Worm (Caenorhabditis elegans): ENCODE data around the gene nex-3.

The nex-3 gene

ce11 chrIII:4476313-4476712, 34.4 kb downstream of the nex-3 start:
- TF ChIP-seq lin-15B (tag; optimal IDR thresholded peaks at IDR 0.05) (no peak), lin-39 (tag; optimal IDR thresholded peaks at IDR 0.05) (no peak), nhr-12 (tag; optimal IDR thresholded peaks at IDR 0.05) (no peak), pha-4 (tag; optimal IDR thresholded peaks at IDR 0.05) (no peak), nhr-11 (tag; optimal IDR thresholded peaks at IDR 0.05) (no peak), egl-27 (tag; optimal IDR thresholded peaks at IDR 0.05) (no peak), fkh-2 (tag; optimal IDR thresholded peaks at IDR 0.05) (no peak), unc-39 (tag; optimal IDR thresholded peaks at IDR 0.05) (no peak), nhr-28 (tag; optimal IDR thresholded peaks at IDR 0.05) (no peak), fkh-10 (GFP tag; optimal IDR thresholded peaks at IDR 0.05) (no peak), nhr-67 (tag; optimal IDR thresholded peaks at IDR 0.05) (no peak), skn-1 (tag; optimal IDR thresholded peaks at IDR 0.05) (no peak), fos-1 (tag; optimal IDR thresholded peaks at IDR 0.05) (no peak), mdl-1 (tag; optimal IDR thresholded peaks at IDR 0.05) (no peak), ceh-9 (tag; optimal IDR thresholded peaks at IDR 0.05) (no peak), nhr-77 (tag; optimal IDR thresholded peaks at IDR 0.05) (no peak), ceh-16 (tag; optimal IDR thresholded peaks at IDR 0.05) (no peak), unc-62 (GFP tag; optimal IDR thresholded peaks at IDR 0.05) (no peak), ztf-11 (tag; optimal IDR thresholded peaks at IDR 0.05) (no peak)

DNA sequence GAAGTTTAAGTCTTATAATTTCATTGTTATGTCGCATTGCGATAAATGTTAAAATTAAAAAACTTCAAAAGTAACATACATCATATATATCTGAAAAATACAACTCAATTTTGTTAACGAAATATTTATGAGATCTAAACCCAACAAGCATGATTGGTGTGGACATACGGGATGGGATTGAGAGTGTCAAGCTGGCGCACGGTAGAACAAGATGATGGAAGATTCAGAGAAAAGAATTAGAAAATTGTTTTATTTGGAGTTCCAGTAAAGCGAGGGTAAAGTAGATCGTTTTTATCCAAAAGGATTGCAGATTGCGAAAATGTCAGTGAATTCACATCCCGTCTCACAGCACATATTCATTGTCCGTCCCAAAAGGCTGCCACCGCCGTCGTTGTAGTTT, 34.9 kb downstream of the nex-3 start:
- TF ChIP-seq egl-5 (tag; optimal IDR thresholded peaks at IDR 0.05) (no peak), R02D3.7 (tag; optimal IDR thresholded peaks at IDR 0.05) (no peak), egl-27 (tag; optimal IDR thresholded peaks at IDR 0.05) (no peak), fkh-2 (tag; optimal IDR thresholded peaks at IDR 0.05) (no peak), ama-1 (optimal IDR thresholded peaks at IDR 0.05) (no peak), nhr-12 (tag; optimal IDR thresholded peaks at IDR 0.05) (no peak), nhr-77 (tag; optimal IDR thresholded peaks at IDR 0.05) (no peak), daf-12 (tag; optimal IDR thresholded peaks at IDR 0.05) (no peak), mml-1 (tag; optimal IDR thresholded peaks at IDR 0.05) (no peak), snpc-4 (tag; optimal IDR thresholded peaks at IDR 0.05) (no peak), pqm-1 (tag; optimal IDR thresholded peaks at IDR 0.05) (no peak), nfya-1 (tag; optimal IDR thresholded peaks at IDR 0.05; ENCODE audit: insufficient read depth) (no peak), elt-3 (tag; optimal IDR thresholded peaks at IDR 0.05) (no peak), fos-1 (tag; optimal IDR thresholded peaks at IDR 0.05) (no peak), nhr-25 (tag; optimal IDR thresholded peaks at IDR 0.05) (no peak), unc-62 (GFP tag; optimal IDR thresholded peaks at IDR 0.05) (no peak), eor-1 (tag; optimal IDR thresholded peaks at IDR 0.05) (no peak), nhr-76 (tag; optimal IDR thresholded peaks at IDR 0.05) (no peak), ceh-9 (tag; optimal IDR thresholded peaks at IDR 0.05) (no peak)

DNA sequence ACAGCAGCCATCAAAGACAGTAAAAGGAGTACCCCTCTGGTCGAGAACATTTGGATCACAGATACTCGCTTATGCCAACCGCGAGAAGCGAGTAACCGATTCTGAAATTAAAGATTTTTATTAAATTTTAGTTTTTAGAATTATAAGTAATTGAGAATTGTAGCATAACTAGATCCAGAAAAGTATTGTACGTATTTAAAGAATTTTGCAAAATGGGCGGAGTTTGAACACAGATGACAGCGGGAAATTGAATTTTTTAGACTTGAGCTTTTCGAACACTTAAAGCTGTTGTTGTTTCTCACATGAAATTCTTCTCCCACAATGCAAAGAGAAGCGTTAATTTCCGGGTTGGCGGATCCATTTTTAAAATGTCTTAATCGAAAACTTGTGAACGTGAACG, 35.6 kb downstream of the nex-3 start, which contains the start of gene ins-17:
TSS of gene ins-17 (minus strand) at position 101 of the 400 bp plus-strand sequence.
- TF ChIP-seq elt-1 (tag; optimal IDR thresholded peaks at IDR 0.05), result no peak
- TF ChIP-seq sea-2 (GFP tag; optimal IDR thresholded peaks at IDR 0.05), result no peak
- no peak for TF ChIP-seq ceh-9 (tag; optimal IDR thresholded peaks at IDR 0.05)
- TF ChIP-seq nhr-76 (tag; optimal IDR thresholded peaks at IDR 0.05), result no peak
- TF ChIP-seq eor-1 (tag; optimal IDR thresholded peaks at IDR 0.05), result no peak
- TF ChIP-seq zag-1 (tag; optimal IDR thresholded peaks at IDR 0.05), result no peak
- TF ChIP-seq pha-4 (tag; optimal IDR thresholded peaks at IDR 0.05), result no peak
- TF ChIP-seq ama-1 (optimal IDR thresholded peaks at IDR 0.05), result no peak
- TF ChIP-seq hmg-11 (tag; optimal IDR thresholded peaks at IDR 0.05), result no peak
- TF ChIP-seq fkh-10 (GFP tag; optimal IDR thresholded peaks at IDR 0.05), result no peak
- no peak for TF ChIP-seq nhr-11 (tag; optimal IDR thresholded peaks at IDR 0.05)
- no peak for TF ChIP-seq mdl-1 (tag; optimal IDR thresholded peaks at IDR 0.05)

DNA sequence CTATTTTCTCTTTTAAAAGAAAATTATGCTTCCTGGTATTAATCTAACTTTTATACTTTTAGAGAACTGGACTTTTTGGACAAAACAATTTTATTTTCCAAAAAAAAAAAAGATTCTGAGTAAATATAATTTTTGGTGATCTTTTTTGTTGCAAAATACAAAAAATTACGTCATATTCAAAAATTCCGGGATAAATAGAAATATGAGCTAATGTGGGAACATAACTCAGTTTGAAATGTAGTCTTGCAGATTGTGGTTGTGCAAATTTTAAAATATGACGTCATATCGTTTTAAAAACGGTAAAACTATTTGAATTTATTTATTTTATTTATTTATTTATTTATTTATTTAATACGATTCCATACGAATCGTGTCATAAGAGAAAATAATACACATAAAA, 39.9 kb downstream of the nex-3 start:
- TF ChIP-seq ZK546.5 (tag; optimal IDR thresholded peaks at IDR 0.05) (no peak), mdl-1 (tag; optimal IDR thresholded peaks at IDR 0.05) (no peak), zag-1 (tag; optimal IDR thresholded peaks at IDR 0.05) (no peak), ceh-82 (tag; optimal IDR thresholded peaks at IDR 0.05) (no peak), unc-39 (tag; optimal IDR thresholded peaks at IDR 0.05) (no peak), aly-2 (tag; optimal IDR thresholded peaks at IDR 0.05) (no peak), jun-1 (tag; optimal IDR thresholded peaks at IDR 0.05) (no peak), nhr-237 (tag; optimal IDR thresholded peaks at IDR 0.05) (no peak), R02D3.7 (tag; optimal IDR thresholded peaks at IDR 0.05) (no peak)
